Fruit fly (Drosophila melanogaster): ENCODE data around the gene Sema1a.
A peak's percentile ranks its signal among the peaks of the same experiment; 100 is the strongest.

Sema1a gene

DNA sequence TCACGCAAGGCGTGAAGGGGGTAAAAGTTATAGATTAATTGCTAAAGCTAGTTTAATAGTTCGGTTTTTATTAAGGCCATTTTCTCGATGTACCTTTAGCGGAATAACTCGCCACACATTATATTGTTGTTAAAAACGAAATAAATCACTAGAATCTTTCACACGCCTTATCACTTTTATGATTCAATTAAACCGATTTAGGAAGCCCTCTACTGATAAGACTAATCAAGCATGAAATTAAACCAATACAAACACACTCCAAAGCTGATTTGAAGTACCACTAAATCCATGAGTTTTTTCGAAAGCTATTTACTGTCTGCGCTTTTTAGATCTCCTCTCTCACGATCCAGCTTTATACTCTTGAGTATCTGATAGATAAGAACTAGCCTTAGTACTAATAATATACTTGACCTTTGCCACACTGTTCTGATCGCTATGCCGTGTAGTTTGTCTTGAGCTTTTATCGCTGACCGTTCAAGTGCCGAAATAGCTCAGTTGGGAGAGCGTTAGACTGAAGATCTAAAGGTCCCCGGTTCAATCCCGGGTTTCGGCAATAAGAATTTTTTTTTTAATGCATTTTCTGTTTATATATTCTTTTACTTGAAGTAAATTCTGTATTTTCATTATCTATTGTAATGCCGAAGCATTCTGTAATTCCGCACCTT, 28.6 kb downstream of the Sema1a start (continued):
- TF ChIP-seq nau (GFP tag; optimal IDR thresholded peaks at IDR 0.05) (no peak), gro (GFP tag; optimal IDR thresholded peaks at IDR 0.05) (peak; percentile 49), CG13287 (GFP tag; IDR thresholded peaks at IDR 0.05; ENCODE audit: partially characterized antibody) (0 out of 2 replicates have a peak, but pooled peaks have one; percentile 23), CG4328 (GFP tag; optimal IDR thresholded peaks at IDR 0.05) (no peak), Dref (GFP tag; IDR thresholded peaks at IDR 0.05) (no peak), CG16779 (GFP tag; IDR thresholded peaks at IDR 0.05) (no peak), org-1 (GFP tag; optimal IDR thresholded peaks at IDR 0.05) (no peak), Jarid2 (GFP tag; optimal IDR thresholded peaks at IDR 0.05) (no peak), rib (GFP tag; IDR thresholded peaks at IDR 0.05) (no peak), CG6765 (GFP tag; optimal IDR thresholded peaks at IDR 0.05) (no peak), al (GFP tag; IDR thresholded peaks at IDR 0.05) (no peak), mirr (GFP tag; optimal IDR thresholded peaks at IDR 0.05) (peak; percentile 91), odd (GFP tag; optimal IDR thresholded peaks at IDR 0.05) (no peak), stc (GFP tag; IDR thresholded peaks at IDR 0.05) (no peak), CG7839 (tag; optimal IDR thresholded peaks at IDR 0.05) (no peak), CG1024 (GFP tag; IDR thresholded peaks at IDR 0.05) (no peak), bbx (GFP tag; IDR thresholded peaks at IDR 0.05; ENCODE audit: partially characterized antibody) (no peak), Meics (GFP tag; optimal IDR thresholded peaks at IDR 0.05) (no peak), tio (GFP tag; optimal IDR thresholded peaks at IDR 0.05) (no peak), CG10654 (GFP tag; optimal IDR thresholded peaks at IDR 0.05) (no peak), crc (GFP tag; optimal IDR thresholded peaks at IDR 0.05) (no peak), HLH3B (GFP tag; IDR thresholded peaks at IDR 0.05) (no peak), CG17912 (GFP tag; optimal IDR thresholded peaks at IDR 0.05) (no peak), Asciz (GFP tag; optimal IDR thresholded peaks at IDR 0.05) (peak; percentile 9), CG32767 (GFP tag; IDR thresholded peaks at IDR 0.05) (no peak), TFAM (GFP tag; optimal IDR thresholded peaks at IDR 0.05) (no peak), exex (tag; optimal IDR thresholded peaks at IDR 0.05) (peak; percentile 100), Ets97D (GFP tag; optimal IDR thresholded peaks at IDR 0.05) (no peak), HLH4C (GFP tag; IDR thresholded peaks at IDR 0.05; ENCODE audit: partially characterized antibody) (peak; percentile 46; the same call in 1 of the 3 replicates), CG12299 (tag; optimal IDR thresholded peaks at IDR 0.05) (no peak), ase (GFP tag; IDR thresholded peaks at IDR 0.05) (no peak), Xbp1 (GFP tag; optimal IDR thresholded peaks at IDR 0.05) (no peak), ken (GFP tag; IDR thresholded peaks at IDR 0.05) (no peak), B-H2 (GFP tag; optimal IDR thresholded peaks at IDR 0.05) (peak; percentile 39), zf30C (GFP tag; optimal IDR thresholded peaks at IDR 0.05) (no peak), BtbVII (GFP tag; optimal IDR thresholded peaks at IDR 0.05) (no peak), Bdp1 (GFP tag; optimal IDR thresholded peaks at IDR 0.05) (peak; percentile 96), scrt (GFP tag; optimal IDR thresholded peaks at IDR 0.05) (no peak), Rx (GFP tag; IDR thresholded peaks at IDR 0.05) (no peak), lbe (GFP tag; optimal IDR thresholded peaks at IDR 0.05) (no peak), Hmr (GFP tag; optimal IDR thresholded peaks at IDR 0.05) (no peak), CG13296 (GFP tag; optimal IDR thresholded peaks at IDR 0.05) (peak; percentile 10), CG15073 (GFP tag; optimal IDR thresholded peaks at IDR 0.05) (no peak), Scr (GFP tag; IDR thresholded peaks at IDR 0.05; ENCODE audit: partially characterized antibody) (peak; percentile 49), CG17385 (GFP tag; optimal IDR thresholded peaks at IDR 0.05) (no peak), grn (GFP tag; optimal IDR thresholded peaks at IDR 0.05) (peak; percentile 85), CG17568 (GFP tag; optimal IDR thresholded peaks at IDR 0.05) (peak; percentile 33), Opbp (GFP tag; IDR thresholded peaks at IDR 0.05; ENCODE audit: partially characterized antibody) (peak; percentile 39; the same call in 1 of the 3 replicates), Sry-β (GFP tag; optimal IDR thresholded peaks at IDR 0.05) (no peak), ATbp (GFP tag; optimal IDR thresholded peaks at IDR 0.05) (no peak)

All from whole organism, embryonic.